Fruit fly (Drosophila melanogaster): ENCODE results near the gene CG8117.

CG8117 gene

dm6 chrX:15642056-15642455, 2.0 kb upstream of the CG8117 start (continued):
- TF ChIP-seq Abd-B (GFP tag; optimal IDR thresholded peaks at IDR 0.05) (no peak), Sp1 (GFP tag; optimal IDR thresholded peaks at IDR 0.05) (peak; percentile 78), woc (GFP tag; optimal IDR thresholded peaks at IDR 0.05) (peak; percentile 65), foxo (GFP tag; optimal IDR thresholded peaks at IDR 0.05) (peak in 1 of 2 experiments; percentile 67), Hnf4 (GFP tag; optimal IDR thresholded peaks at IDR 0.05) (peak; percentile 22), dmrt93B (GFP tag; optimal IDR thresholded peaks at IDR 0.05) (peak; percentile 47), Dif (GFP tag; optimal IDR thresholded peaks at IDR 0.05; ENCODE audit: partially characterized antibody) (no peak), CrebA (GFP tag; optimal IDR thresholded peaks at IDR 0.05; ENCODE audit: borderline replicate concordance) (no peak), Vsx2 (GFP tag; optimal IDR thresholded peaks at IDR 0.05; ENCODE audit: partially characterized antibody) (no peak), HLH106 (tag; optimal IDR thresholded peaks at IDR 0.05) (peak; percentile 80), Hr78 (GFP tag; optimal IDR thresholded peaks at IDR 0.05) (no peak), OdsH (GFP tag; optimal IDR thresholded peaks at IDR 0.05) (peak; percentile 62), dl (GFP tag; optimal IDR thresholded peaks at IDR 0.05; ENCODE audit: insufficient read depth in 1 of 2, partially characterized antibody in 2 of 2) (no peak), CG9705 (GFP tag; optimal IDR thresholded peaks at IDR 0.05) (no peak), fru (GFP tag; optimal IDR thresholded peaks at IDR 0.05) (peak; percentile 64)

- no peak for TF ChIP-seq usp (GFP tag; optimal IDR thresholded peaks at IDR 0.05)
- TF ChIP-seq Dif (GFP tag; optimal IDR thresholded peaks at IDR 0.05; ENCODE audit: partially characterized antibody) = no peak
- TF ChIP-seq N (GFP tag; optimal IDR thresholded peaks at IDR 0.05) = no peak
- TF ChIP-seq dsf (GFP tag; optimal IDR thresholded peaks at IDR 0.05; ENCODE audit: borderline replicate concordance) = no peak
- TF ChIP-seq woc (GFP tag; optimal IDR thresholded peaks at IDR 0.05) = no peak
- TF ChIP-seq CG32264 (GFP tag; optimal IDR thresholded peaks at IDR 0.05) = no peak
- no peak for TF ChIP-seq CG9705 (GFP tag; optimal IDR thresholded peaks at IDR 0.05)
- no peak for TF ChIP-seq GATAd (GFP tag; optimal IDR thresholded peaks at IDR 0.05)
- TF ChIP-seq Dfd (GFP tag; optimal IDR thresholded peaks at IDR 0.05) = no peak
- no peak for TF ChIP-seq ey (GFP tag; optimal IDR thresholded peaks at IDR 0.05)
- no peak for TF ChIP-seq sage (GFP tag; optimal IDR thresholded peaks at IDR 0.05)
- TF ChIP-seq brk (GFP tag; optimal IDR thresholded peaks at IDR 0.05) = no peak
- TF ChIP-seq tai (GFP tag; optimal IDR thresholded peaks at IDR 0.05) = no peak
- no peak for TF ChIP-seq pan (optimal IDR thresholded peaks at IDR 0.05)
- TF ChIP-seq CrebA (GFP tag; optimal IDR thresholded peaks at IDR 0.05; ENCODE audit: borderline replicate concordance) = no peak
- TF ChIP-seq foxo (GFP tag; optimal IDR thresholded peaks at IDR 0.05) = no peak
- no peak for TF ChIP-seq Sp1 (GFP tag; optimal IDR thresholded peaks at IDR 0.05)
- TF ChIP-seq rgr (GFP tag; optimal IDR thresholded peaks at IDR 0.05) = no peak
- TF ChIP-seq Hr78 (GFP tag; optimal IDR thresholded peaks at IDR 0.05) = no peak
- TF ChIP-seq psq (GFP tag; optimal IDR thresholded peaks at IDR 0.05) = no peak
These were observed 812 bp upstream of the CG8117 start for dm6 chrX:15643210-15643609.

dm6 chrX:15646792-15647191, 2.8 kb downstream of the CG8117 start:
- TF ChIP-seq Hnf4 (GFP tag; optimal IDR thresholded peaks at IDR 0.05) (no peak), pan (optimal IDR thresholded peaks at IDR 0.05) (no peak), dl (GFP tag; optimal IDR thresholded peaks at IDR 0.05; ENCODE audit: insufficient read depth in 1 of 2, partially characterized antibody in 2 of 2) (no peak), lola (GFP tag; optimal IDR thresholded peaks at IDR 0.05) (no peak), woc (GFP tag; optimal IDR thresholded peaks at IDR 0.05) (no peak), HLH106 (tag; optimal IDR thresholded peaks at IDR 0.05) (no peak), sv (GFP tag; optimal IDR thresholded peaks at IDR 0.05) (no peak), Abd-B (GFP tag; optimal IDR thresholded peaks at IDR 0.05) (no peak), foxo (GFP tag; optimal IDR thresholded peaks at IDR 0.05) (no peak), CG32264 (GFP tag; optimal IDR thresholded peaks at IDR 0.05) (no peak), N (GFP tag; optimal IDR thresholded peaks at IDR 0.05) (no peak), CG9705 (GFP tag; optimal IDR thresholded peaks at IDR 0.05) (no peak), dmrt93B (GFP tag; optimal IDR thresholded peaks at IDR 0.05) (no peak), GATAd (GFP tag; optimal IDR thresholded peaks at IDR 0.05) (no peak), ey (GFP tag; optimal IDR thresholded peaks at IDR 0.05) (no peak)

- no peak for TF ChIP-seq dsf (GFP tag; optimal IDR thresholded peaks at IDR 0.05; ENCODE audit: borderline replicate concordance)
- TF ChIP-seq Myc (optimal IDR thresholded peaks at IDR 0.05) = no peak
- no peak for TF ChIP-seq brk (GFP tag; optimal IDR thresholded peaks at IDR 0.05)
- TF ChIP-seq Sp1 (GFP tag; optimal IDR thresholded peaks at IDR 0.05) = no peak
- TF ChIP-seq Dif (GFP tag; optimal IDR thresholded peaks at IDR 0.05; ENCODE audit: partially characterized antibody) = no peak
- no peak for TF ChIP-seq ey (GFP tag; optimal IDR thresholded peaks at IDR 0.05)
- no peak for TF ChIP-seq sage (GFP tag; optimal IDR thresholded peaks at IDR 0.05)
- TF ChIP-seq HLH106 (tag; optimal IDR thresholded peaks at IDR 0.05) = no peak
- TF ChIP-seq Abd-B (GFP tag; optimal IDR thresholded peaks at IDR 0.05) = no peak
These were observed 4.2 kb downstream of the CG8117 start for dm6 chrX:15648180-15648579.
